Fruit fly (Drosophila melanogaster) whole organism, embryonic: ENCODE data around the gene Mgat4a.

Experiments used
- Antp ChIP-seq: fragments of 200-800 bp; sonication (Bioruptor generic); optimal IDR thresholded peaks from 3 replicates; lab custom pipeline; 2016; ENCODE audit warnings: missing biosample characterization, missing genetic modification characterization
- B-H1 ChIP-seq: fragments of 200-800 bp; sonication (Bioruptor generic); IDR thresholded peaks from 3 replicates; pipeline ENCODE4 v1.3.6; 2022; ENCODE audit warnings: missing biosample characterization, missing genetic modification characterization
- BtbVII ChIP-seq: fragments of 200-800 bp; sonication (Bioruptor generic); optimal IDR thresholded peaks from 3 replicates; lab custom pipeline; 2017; ENCODE audit warnings: missing biosample characterization, mild to moderate bottlenecking, missing genetic modification characterization
- CG12104 ChIP-seq: fragments of 200-800 bp; sonication (Bioruptor generic); optimal IDR thresholded peaks from 3 replicates; lab custom pipeline; 2016; ENCODE audit warnings: missing biosample characterization, missing genetic modification characterization
- CG1233 ChIP-seq: fragments of 200-800 bp; sonication (Bioruptor generic); optimal IDR thresholded peaks from 4 replicates; lab custom pipeline; 2018; ENCODE audit warnings: missing biosample characterization, mild to moderate bottlenecking, missing genetic modification characterization
- CG13296 ChIP-seq: fragments of 200-800 bp; sonication (Bioruptor generic); optimal IDR thresholded peaks from 3 replicates; lab custom pipeline; 2018; ENCODE audit warnings: missing biosample characterization, mild to moderate bottlenecking, missing genetic modification characterization
- CG17361 ChIP-seq: fragments of 200-800 bp; sonication (Bioruptor generic); IDR thresholded peaks from 3 replicates; pipeline ENCODE4 v1.3.6; 2022; ENCODE audit warnings: missing biosample characterization, missing genetic modification characterization
- CG17829 ChIP-seq: fragments of 200-800 bp; optimal IDR thresholded peaks from 2 replicates; lab custom pipeline; 2019; ENCODE audit warnings: missing biosample characterization, mild to moderate bottlenecking, missing genetic modification characterization, moderate library complexity
- CG30403 ChIP-seq: fragments of 200-800 bp; sonication (Bioruptor generic); optimal IDR thresholded peaks from 3 replicates; lab custom pipeline; 2016; ENCODE audit warnings: missing biosample characterization, missing genetic modification characterization
- CG32767 ChIP-seq: fragments of 200-800 bp; sonication (Bioruptor generic); IDR thresholded peaks from 2 replicates; pipeline ENCODE4 v1.3.6; 2022; ENCODE audit warnings: missing biosample characterization, missing genetic modification characterization
- CG34422 ChIP-seq: fragments of 200-800 bp; sonication (Bioruptor generic); IDR thresholded peaks from 3 replicates; pipeline ENCODE4 v1.3.6; 2022; ENCODE audit warnings: missing biosample characterization, missing genetic modification characterization
- CG4424 ChIP-seq: fragments of 200-800 bp; sonication (Bioruptor generic); optimal IDR thresholded peaks from 3 replicates; lab custom pipeline; 2016; ENCODE audit warnings: missing biosample characterization, missing genetic modification characterization
- CG5180 ChIP-seq: fragments of 200-800 bp; sonication (Bioruptor generic); optimal IDR thresholded peaks from 3 replicates; lab custom pipeline; 2017; ENCODE audit warnings: missing biosample characterization, missing genetic modification characterization, mild to moderate bottlenecking, moderate library complexity, missing genetic modification reagents
- CG7271 ChIP-seq: fragments of 200-800 bp; sonication (Bioruptor generic); optimal IDR thresholded peaks from 2 replicates; lab custom pipeline; 2018; ENCODE audit warnings: missing biosample characterization, mild to moderate bottlenecking, missing genetic modification characterization, moderate library complexity
- CG7745 ChIP-seq: fragments of 200-800 bp; sonication (Bioruptor generic); optimal IDR thresholded peaks from 2 replicates; lab custom pipeline; 2018; ENCODE audit warnings: missing biosample characterization, mild to moderate bottlenecking, missing genetic modification characterization, moderate library complexity
- CG9215 ChIP-seq: fragments of 200-800 bp; sonication (Bioruptor generic); IDR thresholded peaks from 2 replicates; pipeline ENCODE4 v1.3.6; 2022; ENCODE audit warnings: missing biosample characterization, missing genetic modification characterization
- CHES-1-like ChIP-seq: fragments of 200-800 bp; sonication (Bioruptor generic); optimal IDR thresholded peaks from 2 replicates; lab custom pipeline; 2016; ENCODE audit warnings: missing biosample characterization, missing genetic modification characterization
- Dek ChIP-seq: fragments of 200-800 bp; sonication (Bioruptor generic); optimal IDR thresholded peaks from 3 replicates; lab custom pipeline; 2019; ENCODE audit warnings: missing biosample characterization, mild to moderate bottlenecking, missing genetic modification characterization, moderate library complexity
- Dfd ChIP-seq, 2 experiments: fragments of >200 bp; optimal IDR thresholded peaks; 2 replicates each; lab custom pipeline; 2017; ENCODE audit warnings: missing biosample characterization in 2 of 2, missing genetic modification characterization in 2 of 2
- NK7.1 ChIP-seq: fragments of 200-800 bp; sonication (Bioruptor generic); optimal IDR thresholded peaks from 3 replicates; lab custom pipeline; 2016; ENCODE audit warnings: missing biosample characterization, missing genetic modification characterization
- Neu2 ChIP-seq: fragments of 200-800 bp; sonication (Bioruptor generic); optimal IDR thresholded peaks from 3 replicates; lab custom pipeline; 2016; ENCODE audit warnings: missing biosample characterization, missing genetic modification characterization, borderline replicate concordance
- Pdp1 ChIP-seq, 2 experiments: fragments of 200-800 bp; sonication (Bioruptor generic); optimal IDR thresholded peaks; 3 replicates each; lab custom pipeline; 2016; ENCODE audit warnings: missing biosample characterization in 2 of 2, missing genetic modification characterization in 2 of 2, mild to moderate bottlenecking in 1 of 2, moderate library complexity in 1 of 2
- Sin3A ChIP-seq: fragments of >200 bp; optimal IDR thresholded peaks from 2 replicates; lab custom pipeline; 2018
- Spps ChIP-seq: fragments of 200-800 bp; sonication (Bioruptor generic); optimal IDR thresholded peaks from 2 replicates; lab custom pipeline; 2018; ENCODE audit warnings: missing biosample characterization, mild to moderate bottlenecking, missing genetic modification characterization
- bbx ChIP-seq: fragments of 200-800 bp; sonication (Bioruptor generic); IDR thresholded peaks from 2 replicates; pipeline ENCODE4 v1.3.6; 2022; ENCODE audit warnings: missing biosample characterization, missing genetic modification characterization; ENCODE audit not compliant: partially characterized antibody
- cato ChIP-seq: fragments of 200-800 bp; sonication (Bioruptor generic); optimal IDR thresholded peaks from 2 replicates; lab custom pipeline; 2016; ENCODE audit warnings: missing biosample characterization, missing genetic modification characterization, borderline replicate concordance
- caup ChIP-seq: fragments of 200-800 bp; sonication (Bioruptor generic); optimal IDR thresholded peaks from 3 replicates; lab custom pipeline; 2017; ENCODE audit warnings: missing biosample characterization, mild to moderate bottlenecking, missing genetic modification characterization, moderate library complexity; ENCODE audit not compliant: severe bottlenecking
- cg ChIP-seq: fragments of 200-800 bp; sonication (Bioruptor generic); optimal IDR thresholded peaks from 3 replicates; lab custom pipeline; 2019; ENCODE audit warnings: missing biosample characterization, mild to moderate bottlenecking, missing genetic modification characterization, moderate library complexity
- crc ChIP-seq: fragments of 200-800 bp; sonication (Bioruptor generic); optimal IDR thresholded peaks from 2 replicates; lab custom pipeline; 2016; ENCODE audit warnings: missing biosample characterization, missing genetic modification characterization
- cwo ChIP-seq: fragments of 200-800 bp; sonication (Bioruptor generic); optimal IDR thresholded peaks from 3 replicates; lab custom pipeline; 2017; ENCODE audit warnings: missing biosample characterization, missing genetic modification characterization, mild to moderate bottlenecking, moderate library complexity, missing genetic modification reagents
- eve ChIP-seq, 2 experiments: fragments of >200 bp; optimal IDR thresholded peaks; 2 replicates each; lab custom pipeline; 2017; ENCODE audit warnings: missing biosample characterization in 2 of 2, missing genetic modification characterization in 2 of 2
- gce ChIP-seq: fragments of 200-800 bp; sonication (Bioruptor generic); IDR thresholded peaks from 3 replicates; pipeline ENCODE4 v1.3.6; 2022; ENCODE audit warnings: missing biosample characterization, missing genetic modification characterization
- hb ChIP-seq: fragments of 200-800 bp; sonication (Bioruptor generic); IDR thresholded peaks from 3 replicates; pipeline ENCODE4 v1.3.6; 2022; ENCODE audit warnings: missing biosample characterization, missing genetic modification characterization; ENCODE audit not compliant: partially characterized antibody
- hth ChIP-seq: fragments of >200 bp; optimal IDR thresholded peaks from 2 replicates; lab custom pipeline; 2017; ENCODE audit warnings: inconsistent platforms
- jing ChIP-seq: fragments of 200-800 bp; sonication (Bioruptor generic); optimal IDR thresholded peaks from 2 replicates; lab custom pipeline; 2018; ENCODE audit warnings: missing biosample characterization, mild to moderate bottlenecking, missing genetic modification characterization
- knrl ChIP-seq: fragments of 200-800 bp; sonication (Bioruptor generic); IDR thresholded peaks from 3 replicates; pipeline ENCODE4 v1.3.6; 2022; ENCODE audit warnings: missing biosample characterization, missing genetic modification characterization; ENCODE audit not compliant: partially characterized antibody
- lbe ChIP-seq: fragments of 200-800 bp; sonication (Bioruptor generic); optimal IDR thresholded peaks from 2 replicates; lab custom pipeline; 2016; ENCODE audit warnings: missing biosample characterization, mild to moderate bottlenecking, missing genetic modification characterization
- lov ChIP-seq, 2 experiments: fragments of 200-800 bp in 1 of 2; fragments of >200 bp in 1 of 2; sonication (Bioruptor generic) in 1 of 2; IDR thresholded peaks in 1 of 2; optimal IDR thresholded peaks in 1 of 2; 2 replicates in 1 of 2; 3 replicates in 1 of 2; pipeline versions ENCODE4 v1.3.6 to Lab custom; 2017 to 2022; ENCODE audit warnings: missing biosample characterization in 1 of 2, missing genetic modification characterization in 1 of 2
- psq ChIP-seq: fragments of 200-800 bp; sonication (Bioruptor generic); optimal IDR thresholded peaks from 2 replicates; lab custom pipeline; 2017; ENCODE audit warnings: missing biosample characterization, missing genetic modification characterization
- repo ChIP-seq: fragments of 200-800 bp; sonication (Bioruptor generic); optimal IDR thresholded peaks from 2 replicates; lab custom pipeline; 2016; ENCODE audit warnings: missing biosample characterization, missing genetic modification characterization
- row ChIP-seq: fragments of 200-800 bp; sonication (Bioruptor generic); IDR thresholded peaks from 3 replicates; pipeline ENCODE4 v1.3.6; 2022; ENCODE audit warnings: missing biosample characterization, missing genetic modification characterization
- slp2 ChIP-seq: fragments of 200-800 bp; sonication (Bioruptor generic); optimal IDR thresholded peaks from 2 replicates; lab custom pipeline; 2016; ENCODE audit warnings: missing biosample characterization, missing genetic modification characterization
- sqz ChIP-seq: fragments of 200-800 bp; sonication (Bioruptor generic); optimal IDR thresholded peaks from 3 replicates; lab custom pipeline; 2018; ENCODE audit warnings: missing biosample characterization, mild to moderate bottlenecking, missing genetic modification characterization
- ttk ChIP-seq: fragments of 200-800 bp; sonication (Bioruptor generic); IDR thresholded peaks from 2 replicates; pipeline ENCODE4 v2.1.2; 2022; ENCODE audit warnings: missing biosample characterization, missing genetic modification characterization
- twi ChIP-seq: fragments of 200-800 bp; optimal IDR thresholded peaks from 2 replicates; lab custom pipeline; 2019; ENCODE audit warnings: missing biosample characterization, mild to moderate bottlenecking, missing genetic modification characterization, moderate library complexity
- vnd ChIP-seq: fragments of 200-800 bp; sonication (Bioruptor generic); IDR thresholded peaks from 3 replicates; pipeline ENCODE4 v1.3.6; 2022; ENCODE audit warnings: missing biosample characterization, missing genetic modification characterization; ENCODE audit not compliant: partially characterized antibody
- wor ChIP-seq: fragments of 200-800 bp; sonication (Bioruptor generic); IDR thresholded peaks from 2 replicates; pipeline ENCODE4 v1.3.6; 2022; ENCODE audit warnings: missing biosample characterization, missing genetic modification characterization
- zen ChIP-seq: fragments of 200-800 bp; sonication (Bioruptor generic); optimal IDR thresholded peaks from 3 replicates; lab custom pipeline; 2018; ENCODE audit warnings: missing biosample characterization, mild to moderate bottlenecking, missing genetic modification characterization, moderate library complexity
- zfh2 ChIP-seq: fragments of 200-800 bp; sonication (Bioruptor generic); optimal IDR thresholded peaks from 2 replicates; lab custom pipeline; 2016; ENCODE audit warnings: missing biosample characterization, missing genetic modification characterization

Gene Mgat4a

dm6 chr3L:14759984-14760626, 1.7 kb upstream of the Mgat4a start (continued):
- TF ChIP-seq B-H1 (GFP tag; lab: Robert Waterston, UW): peak; percentile 38; the same call in 1 of the 3 replicates
- TF ChIP-seq NK7.1: peak; percentile 30
- TF ChIP-seq BtbVII: peak; percentile 41
- peak; percentile 43; the same call in 1 of the 2 replicates for TF ChIP-seq wor (GFP tag; lab: Robert Waterston, UW)
- peak; percentile 97 for TF ChIP-seq sqz (GFP tag; lab: Kevin White, UChicago)
- peak; percentile 18 for TF ChIP-seq cg
- peak; percentile 39; the same call in 1 of the 3 replicates for TF ChIP-seq gce (GFP tag; lab: Robert Waterston, UW)
- TF ChIP-seq cwo (GFP tag; lab: Kevin White, UChicago): peak; percentile 36
- TF ChIP-seq CG17361 (GFP tag; lab: Robert Waterston, UW): peak; percentile 52; the same call in 1 of the 3 replicates
- peak; percentile 36 for TF ChIP-seq CHES-1-like (GFP tag; lab: Kevin White, UChicago)
- TF ChIP-seq CG5180 (GFP tag; lab: Kevin White, UChicago): peak; percentile 44
- peak; percentile 47 for TF ChIP-seq jing (GFP tag; lab: Kevin White, UChicago)
- peak in 1 of 2 experiments; percentile 90 for TF ChIP-seq eve (GFP tag; optimal IDR thresholded peaks at IDR 0.05; lab: Kevin White, UChicago)
- no peak for TF ChIP-seq hb (GFP tag; lab: Robert Waterston, UW)
- TF ChIP-seq CG34422 (GFP tag; lab: Robert Waterston, UW): peak; percentile 48; the same call in 1 of the 3 replicates
- TF ChIP-seq knrl (GFP tag; lab: Robert Waterston, UW): no peak
- TF ChIP-seq CG9215 (GFP tag; lab: Robert Waterston, UW): peak; percentile 76
- peak; percentile 54 for TF ChIP-seq caup (GFP tag; lab: Kevin White, UChicago)
- TF ChIP-seq zfh2 (GFP tag; lab: Kevin White, UChicago): peak; percentile 45
- TF ChIP-seq zen: peak; percentile 33
- TF ChIP-seq Dfd (GFP tag; optimal IDR thresholded peaks at IDR 0.05; lab: Kevin White, UChicago): no peak
- no peak for TF ChIP-seq vnd (GFP tag; lab: Robert Waterston, UW)
- TF ChIP-seq Sin3A: no peak
- no peak for TF ChIP-seq lbe (GFP tag; lab: Kevin White, UChicago)
- TF ChIP-seq repo (GFP tag; lab: Kevin White, UChicago): peak; percentile 47
- peak; percentile 27 for TF ChIP-seq Spps (tag; lab: Kevin White, UChicago)
- TF ChIP-seq CG32767 (GFP tag; lab: Robert Waterston, UW): no peak
- peak; percentile 21 for TF ChIP-seq CG7271 (tag; lab: Kevin White, UChicago)
- peak; percentile 38 for TF ChIP-seq CG17829 (tag; lab: Kevin White, UChicago)
- TF ChIP-seq Neu2 (GFP tag; lab: Kevin White, UChicago): no peak
- TF ChIP-seq bbx (GFP tag; lab: Robert Waterston, UW): peak; percentile 32; the same call in 1 of the 2 replicates
- no peak for TF ChIP-seq CG1233 (GFP tag; lab: Kevin White, UChicago)
- TF ChIP-seq crc: no peak
- TF ChIP-seq CG30403 (GFP tag; lab: Kevin White, UChicago): peak; percentile 79
- TF ChIP-seq cato (GFP tag; lab: Kevin White, UChicago): no peak
- TF ChIP-seq CG4424: peak; percentile 70
- peak; percentile 58 for TF ChIP-seq slp2 (GFP tag; lab: Kevin White, UChicago)
- peak; percentile 88 for TF ChIP-seq row
- TF ChIP-seq CG13296 (GFP tag; lab: Kevin White, UChicago): no peak
- TF ChIP-seq CG12104 (GFP tag; lab: Kevin White, UChicago): peak; percentile 75
- peak; percentile 44; the same call in 1 of the 2 replicates for TF ChIP-seq ttk (GFP tag; lab: Robert Waterston, UW)
- no peak for TF ChIP-seq CG7745 (tag; lab: Kevin White, UChicago)
- peak; percentile 17 to 62 for TF ChIP-seq Pdp1 (GFP tag; optimal IDR thresholded peaks at IDR 0.05; lab: Kevin White, UChicago)
- TF ChIP-seq psq (GFP tag; lab: Kevin White, UChicago): no peak
- peak; percentile 56 for TF ChIP-seq Dek (tag; lab: Kevin White, UChicago)
- TF ChIP-seq lov (optimal IDR thresholded peaks at IDR 0.05; lab: Kevin White, UChicago): no peak
- TF ChIP-seq lov (GFP tag; IDR thresholded peaks at IDR 0.05; lab: Robert Waterston, UW): no peak
- no peak for TF ChIP-seq hth (lab: Kevin White, UChicago)
- peak; percentile 65 for TF ChIP-seq Antp (GFP tag; lab: Kevin White, UChicago)
- TF ChIP-seq twi (tag; lab: Kevin White, UChicago): no peak
